Worm (Caenorhabditis elegans) whole organism, L2 larva: ENCODE results near the gene ddb-1.

Experiments
- C34F6.9 ChIP-seq: fragments of 150-350 bp; optimal IDR thresholded peaks from 2 replicates; lab custom pipeline; 2014; ENCODE audit warnings: missing biosample characterization, missing genetic modification characterization
- R02D3.7 ChIP-seq: fragments of 150-350 bp; optimal IDR thresholded peaks from 2 replicates; lab custom pipeline; 2014; ENCODE audit warnings: missing biosample characterization, missing genetic modification characterization
- ZK546.5 ChIP-seq: sonication (generic microtip); optimal IDR thresholded peaks from 2 replicates; lab custom pipeline; 2017; ENCODE audit warnings: missing biosample characterization, missing genetic modification characterization
- alr-1 ChIP-seq: fragments of 150-350 bp; optimal IDR thresholded peaks from 2 replicates; lab custom pipeline; 2014; ENCODE audit warnings: missing biosample characterization, missing genetic modification characterization
- aly-2 ChIP-seq: fragments of 150-350 bp; optimal IDR thresholded peaks from 2 replicates; lab custom pipeline; 2014; ENCODE audit warnings: missing biosample characterization, missing genetic modification characterization
- ama-1 ChIP-seq: fragments of 150-350 bp; optimal IDR thresholded peaks from 2 replicates; lab custom pipeline; 2018; ENCODE audit warnings: inconsistent platforms
- ceh-16 ChIP-seq: fragments of 150-350 bp; optimal IDR thresholded peaks from 2 replicates; lab custom pipeline; 2014; ENCODE audit warnings: missing biosample characterization, missing genetic modification characterization
- ceh-82 ChIP-seq: fragments of 150-350 bp; optimal IDR thresholded peaks from 2 replicates; lab custom pipeline; 2014; ENCODE audit warnings: missing biosample characterization, missing genetic modification characterization
- crh-2 ChIP-seq: sonication (generic microtip); optimal IDR thresholded peaks from 2 replicates; lab custom pipeline; 2017; ENCODE audit warnings: missing biosample characterization, missing genetic modification characterization
- dmd-4 ChIP-seq: sonication (generic microtip); optimal IDR thresholded peaks from 2 replicates; lab custom pipeline; 2017; ENCODE audit warnings: missing biosample characterization, missing genetic modification characterization
- egl-27 ChIP-seq: sonication (generic microtip); optimal IDR thresholded peaks from 3 replicates; lab custom pipeline; 2017; ENCODE audit warnings: missing biosample characterization, missing genetic modification reagents, missing genetic modification characterization
- elt-1 ChIP-seq: fragments of 150-350 bp; optimal IDR thresholded peaks from 2 replicates; lab custom pipeline; 2014; ENCODE audit warnings: missing biosample characterization, missing genetic modification characterization
- elt-3 ChIP-seq: sonication (generic microtip); optimal IDR thresholded peaks from 2 replicates; lab custom pipeline; 2017; ENCODE audit warnings: missing biosample characterization, missing genetic modification characterization
- fos-1 ChIP-seq: fragments of 150-350 bp; optimal IDR thresholded peaks from 2 replicates; lab custom pipeline; 2014; ENCODE audit warnings: missing biosample characterization, missing genetic modification characterization
- gmeb-1 ChIP-seq: fragments of 150-350 bp; optimal IDR thresholded peaks from 2 replicates; lab custom pipeline; 2014; ENCODE audit warnings: missing biosample characterization, missing genetic modification characterization
- lin-13 ChIP-seq: fragments of 150-350 bp; optimal IDR thresholded peaks from 2 replicates; lab custom pipeline; 2014; ENCODE audit warnings: missing biosample characterization, missing genetic modification reagents, missing genetic modification characterization
- lin-39 ChIP-seq: fragments of 150-350 bp; optimal IDR thresholded peaks from 2 replicates; lab custom pipeline; 2014; ENCODE audit warnings: missing biosample characterization, missing genetic modification reagents, missing genetic modification characterization
- lsy-2 ChIP-seq, 2 experiments: fragments of 150-350 bp in 1 of 2; sonication (generic microtip) in 1 of 2; optimal IDR thresholded peaks; 2 replicates each; lab custom pipeline; 2014 to 2017; ENCODE audit warnings: missing biosample characterization in 2 of 2, missing genetic modification characterization in 2 of 2
- mab-5 ChIP-seq: fragments of 150-350 bp; optimal IDR thresholded peaks from 2 replicates; lab custom pipeline; 2014; ENCODE audit warnings: missing biosample characterization, missing genetic modification characterization
- mbf-1 ChIP-seq: sonication (generic microtip); optimal IDR thresholded peaks from 2 replicates; lab custom pipeline; 2017; ENCODE audit warnings: missing biosample characterization, missing genetic modification characterization
- nhr-10 ChIP-seq: sonication (generic microtip); optimal IDR thresholded peaks from 2 replicates; lab custom pipeline; 2017; ENCODE audit warnings: missing biosample characterization, missing genetic modification characterization
- nhr-11 ChIP-seq: fragments of 150-350 bp; optimal IDR thresholded peaks from 2 replicates; lab custom pipeline; 2014; ENCODE audit warnings: missing biosample characterization, missing genetic modification characterization
- nhr-12 ChIP-seq: fragments of 150-350 bp; optimal IDR thresholded peaks from 2 replicates; lab custom pipeline; 2014; ENCODE audit warnings: missing biosample characterization, missing genetic modification characterization
- nhr-129 ChIP-seq: fragments of 150-350 bp; optimal IDR thresholded peaks from 2 replicates; lab custom pipeline; 2014; ENCODE audit warnings: missing biosample characterization, missing genetic modification characterization
- nhr-21 ChIP-seq: fragments of 150-350 bp; optimal IDR thresholded peaks from 2 replicates; lab custom pipeline; 2014; ENCODE audit warnings: missing biosample characterization, missing genetic modification characterization
- nhr-23 ChIP-seq: fragments of 150-350 bp; optimal IDR thresholded peaks from 2 replicates; lab custom pipeline; 2014; ENCODE audit warnings: missing biosample characterization, missing genetic modification reagents, missing genetic modification characterization
- nhr-237 ChIP-seq: fragments of 150-350 bp; optimal IDR thresholded peaks from 2 replicates; lab custom pipeline; 2014; ENCODE audit warnings: missing biosample characterization, missing genetic modification characterization
- nhr-6 ChIP-seq: fragments of 150-350 bp; optimal IDR thresholded peaks from 2 replicates; lab custom pipeline; 2014; ENCODE audit warnings: missing biosample characterization, missing genetic modification characterization
- nhr-77 ChIP-seq: fragments of 150-350 bp; optimal IDR thresholded peaks from 2 replicates; lab custom pipeline; 2014; ENCODE audit warnings: missing biosample characterization, missing genetic modification characterization
- peb-1 ChIP-seq: fragments of 150-350 bp; optimal IDR thresholded peaks from 2 replicates; lab custom pipeline; 2014; ENCODE audit warnings: missing biosample characterization, missing genetic modification characterization
- sem-4 ChIP-seq: fragments of 150-350 bp; optimal IDR thresholded peaks from 2 replicates; lab custom pipeline; 2014; ENCODE audit warnings: missing biosample characterization, missing genetic modification reagents, missing genetic modification characterization
- skn-1 ChIP-seq: sonication (generic microtip); optimal IDR thresholded peaks from 2 replicates; lab custom pipeline; 2017; ENCODE audit warnings: missing biosample characterization, missing genetic modification characterization
- sma-9 ChIP-seq, 2 experiments: fragments of 150-350 bp in 1 of 2; sonication (generic microtip) in 1 of 2; optimal IDR thresholded peaks; 2 replicates each; lab custom pipeline; 2014 to 2016; ENCODE audit warnings: missing genetic modification characterization in 2 of 2, mild to moderate bottlenecking in 1 of 2, missing biosample characterization in 1 of 2, missing compliant biosample characterization in 1 of 2, missing genetic modification reagents in 1 of 2, moderate library complexity in 1 of 2
- snpc-4 ChIP-seq: fragments of 150-350 bp; optimal IDR thresholded peaks from 2 replicates; lab custom pipeline; 2014; ENCODE audit warnings: missing biosample characterization, missing genetic modification characterization
- unc-39 ChIP-seq: fragments of 150-350 bp; optimal IDR thresholded peaks from 2 replicates; lab custom pipeline; 2014; ENCODE audit warnings: missing biosample characterization, missing genetic modification characterization
- unc-55 ChIP-seq: fragments of 150-350 bp; sonication (generic microtip); optimal IDR thresholded peaks from 3 replicates; lab custom pipeline; 2014; ENCODE audit warnings: missing biosample characterization, missing genetic modification reagents, missing genetic modification characterization
- unc-62 ChIP-seq: fragments of 150-350 bp; optimal IDR thresholded peaks from 2 replicates; lab custom pipeline; 2014; ENCODE audit warnings: missing biosample characterization, missing genetic modification reagents, missing genetic modification characterization
- ztf-1 ChIP-seq: fragments of 200-800 bp; sonication (Bioruptor generic); conservative IDR thresholded peaks from 2 replicates; pipeline ENCODE4 v1.3.6; 2022; ENCODE audit warnings: missing genetic modification characterization, missing compliant biosample characterization

ddb-1 gene

DNA sequence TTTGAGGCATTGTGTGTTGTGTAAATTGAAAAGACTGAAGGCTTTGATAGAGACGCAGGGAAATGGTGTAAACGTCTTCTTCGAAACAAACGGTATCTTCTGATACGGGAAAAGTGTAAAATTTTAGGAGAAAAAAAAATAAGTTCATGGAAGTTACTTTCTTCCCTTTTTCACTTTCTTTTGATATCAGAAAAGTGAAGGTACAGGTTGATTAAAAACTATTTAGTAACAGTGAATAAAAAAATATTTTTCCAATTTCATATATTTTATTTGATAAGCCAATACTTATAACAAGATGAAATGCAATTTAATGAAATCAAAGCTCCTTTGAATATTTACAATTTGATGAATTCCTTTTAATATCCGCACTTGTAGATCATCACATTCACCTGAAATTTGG, 10.6 kb downstream of the ddb-1 start, which contains the start of gene col-129:
Gene col-129 (minus strand): TSS at position 101 of the 400 bp plus-strand sequence.
- TF ChIP-seq nhr-10 (tag; lab: Kevin White, UChicago): no peak
- no peak for TF ChIP-seq unc-55 (GFP tag; lab: Kevin White, UChicago)
- no peak for TF ChIP-seq alr-1
- TF ChIP-seq ceh-82 (tag; lab: Kevin White, UChicago): no peak
- no peak for TF ChIP-seq nhr-12
- no peak for TF ChIP-seq lin-39
- no peak for TF ChIP-seq lsy-2 (tag; optimal IDR thresholded peaks at IDR 0.05; lab: Kevin White, UChicago)
- no peak for TF ChIP-seq nhr-77 (tag; lab: Kevin White, UChicago)
- TF ChIP-seq C34F6.9 (tag; lab: Kevin White, UChicago): no peak

- no peak for TF ChIP-seq crh-2 (tag; lab: Kevin White, UChicago)
- TF ChIP-seq nhr-21: no peak
- no peak for TF ChIP-seq unc-55 (GFP tag; lab: Kevin White, UChicago)
- no peak for TF ChIP-seq nhr-10 (tag; lab: Kevin White, UChicago)
- TF ChIP-seq elt-1: no peak
- TF ChIP-seq ama-1: no peak
- TF ChIP-seq alr-1: no peak
- TF ChIP-seq mab-5 (tag; lab: Kevin White, UChicago): no peak
- no peak for TF ChIP-seq nhr-6 (tag; lab: Kevin White, UChicago)
- TF ChIP-seq nhr-11 (tag; lab: Kevin White, UChicago): no peak
- no peak for TF ChIP-seq ZK546.5 (tag; lab: Kevin White, UChicago)
- no peak for TF ChIP-seq snpc-4 (tag; lab: Kevin White, UChicago)
- TF ChIP-seq nhr-237: no peak
- no peak for TF ChIP-seq skn-1
- no peak for TF ChIP-seq mbf-1
- no peak for TF ChIP-seq sem-4 (tag; lab: Kevin White, UChicago)
- no peak for TF ChIP-seq ztf-1
- no peak for TF ChIP-seq lin-13
- TF ChIP-seq, all 48 proteins: peak for 0
Observed at ce11 chrIV:12109743-12110142, 11.2 kb downstream of the ddb-1 start.

DNA sequence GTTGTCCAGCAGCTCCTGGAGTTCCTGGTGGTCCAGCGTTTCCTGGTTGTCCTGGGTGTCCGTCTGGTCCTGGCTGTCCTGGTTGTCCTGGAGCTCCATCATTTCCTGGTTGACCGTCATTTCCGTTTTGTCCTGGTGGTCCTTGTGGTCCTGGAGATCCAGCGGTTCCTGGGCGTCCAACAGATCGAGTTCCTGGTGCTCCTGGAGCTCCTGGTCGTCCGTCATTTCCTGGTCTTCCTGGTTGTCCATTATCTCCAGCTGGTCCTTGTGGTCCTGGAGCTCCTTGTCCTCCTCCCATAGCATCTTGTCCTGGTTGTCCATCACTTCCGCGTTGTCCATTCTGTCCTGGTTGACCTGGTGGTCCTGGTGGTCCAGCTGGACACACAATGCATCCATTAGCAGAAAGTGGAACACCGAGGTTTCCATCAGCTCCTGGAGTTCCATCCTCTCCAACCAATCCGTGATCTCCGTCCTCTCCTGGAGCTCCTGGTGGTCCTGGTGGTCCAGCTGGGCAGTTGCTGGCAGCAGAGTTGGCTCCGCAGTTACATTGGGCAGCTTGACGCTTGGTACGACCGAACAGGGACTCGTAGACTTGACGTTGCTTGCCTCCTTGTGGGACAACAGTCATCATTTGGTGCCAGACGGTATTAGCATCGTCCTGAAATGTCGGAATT, 11.8 kb downstream of the ddb-1 start:
- TF ChIP-seq nhr-237: no peak
- no peak for TF ChIP-seq sem-4 (tag; lab: Kevin White, UChicago)
- no peak for TF ChIP-seq dmd-4 (tag; lab: Kevin White, UChicago)
- TF ChIP-seq aly-2 (tag; lab: Kevin White, UChicago): no peak
- no peak for TF ChIP-seq unc-39 (tag; lab: Kevin White, UChicago)
- no peak for TF ChIP-seq fos-1 (tag; lab: Kevin White, UChicago)
- no peak for TF ChIP-seq unc-55 (GFP tag; lab: Kevin White, UChicago)
- no peak for TF ChIP-seq sma-9 (GFP tag; optimal IDR thresholded peaks at IDR 0.05; lab: Kevin White, UChicago)
- TF ChIP-seq sma-9 (tag; optimal IDR thresholded peaks at IDR 0.05; lab: Kevin White, UChicago): no peak

ce11 chrIV:12105558-12105957, 15.4 kb downstream of the ddb-1 start, which contains the start of gene M18.3:
Gene M18.3, plus strand, starts transcription at chrIV:12105858.
- TF ChIP-seq nhr-23 (tag; lab: Kevin White, UChicago) (no peak), elt-3 (no peak), gmeb-1 (no peak), ceh-82 (tag; lab: Kevin White, UChicago) (no peak), mbf-1 (no peak), R02D3.7 (tag; lab: Kevin White, UChicago) (no peak), nhr-6 (tag; lab: Kevin White, UChicago) (no peak), nhr-77 (tag; lab: Kevin White, UChicago) (no peak)

DNA sequence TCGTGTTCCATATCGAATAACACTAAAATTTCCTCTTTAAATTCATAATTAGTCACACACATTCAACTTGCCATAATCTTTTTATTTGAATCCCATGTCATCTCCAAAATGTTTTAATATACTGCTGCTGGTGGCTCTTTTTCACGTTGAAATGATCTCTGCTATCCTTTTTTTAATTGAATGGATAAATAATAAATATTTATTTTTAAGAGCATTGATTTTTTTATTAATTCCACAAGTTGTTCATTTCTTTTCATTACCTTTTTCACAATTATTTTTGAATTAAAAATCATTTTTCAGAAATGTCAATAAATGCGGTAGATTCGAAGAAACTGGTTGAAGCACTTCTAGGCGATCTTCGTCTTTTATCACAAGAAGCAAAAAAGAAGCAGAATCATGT, 24.5 kb downstream of the ddb-1 start, which contains the start of gene mon-2:
Gene mon-2 (plus strand): TSS at position 301 of the 400 bp plus-strand sequence.
- TF ChIP-seq ceh-16 (tag; lab: Kevin White, UChicago): no peak
- no peak for TF ChIP-seq nhr-11 (tag; lab: Kevin White, UChicago)
- no peak for TF ChIP-seq nhr-23 (tag; lab: Kevin White, UChicago)
- TF ChIP-seq ZK546.5 (tag; lab: Kevin White, UChicago): no peak
- no peak for TF ChIP-seq nhr-6 (tag; lab: Kevin White, UChicago)
- no peak for TF ChIP-seq crh-2 (tag; lab: Kevin White, UChicago)
- TF ChIP-seq lin-39: no peak
- no peak for TF ChIP-seq nhr-129 (tag; lab: Kevin White, UChicago)
- TF ChIP-seq peb-1: no peak
- TF ChIP-seq lin-13: no peak
- no peak for TF ChIP-seq nhr-10 (tag; lab: Kevin White, UChicago)
- no peak for TF ChIP-seq unc-39 (tag; lab: Kevin White, UChicago)
- no peak for TF ChIP-seq gmeb-1
- TF ChIP-seq elt-3: no peak
- no peak for TF ChIP-seq unc-62
- no peak for TF ChIP-seq egl-27 (tag; lab: Kevin White, UChicago)
- TF ChIP-seq nhr-12: no peak
